Fruit fly (Drosophila melanogaster): ENCODE measurements around the gene pnr.

- TF ChIP-seq cic (GFP tag; optimal IDR thresholded peaks at IDR 0.05) (no peak), Clk (GFP tag; optimal IDR thresholded peaks at IDR 0.05) (no peak), CG11617 (GFP tag; optimal IDR thresholded peaks at IDR 0.05) (no peak), kay (GFP tag; ENCODE audit: borderline replicate concordance) (no peak), CG1620 (GFP tag; optimal IDR thresholded peaks at IDR 0.05) (no peak)
These were observed 56.5 kb downstream of the pnr start for dm6 chr3R:16082384-16082783.

Measured in whole organism, adult.